Worm (Caenorhabditis elegans) whole organism, L4/young adult: ENCODE data around the gene W06G6.17.

ENCODE experiments used
- dao-5 ChIP-seq: sonication (generic microtip); optimal IDR thresholded peaks from 2 replicates; lab custom pipeline; 2016; ENCODE audit warnings: missing genotype, missing genetic modification characterization, moderate library complexity, missing compliant biosample characterization
- him-1 ChIP-seq: sonication (generic microtip); optimal IDR thresholded peaks from 2 replicates; lab custom pipeline; 2016; ENCODE audit warnings: missing genotype, missing genetic modification reagents, missing genetic modification characterization, missing compliant biosample characterization

ce11 chrV:16598437-16598836, 46.6 kb downstream of the W06G6.17 start:
- TF ChIP-seq him-1 (tag; lab: Kevin White, UChicago) (no peak), dao-5 (no peak)
